Worm (Caenorhabditis elegans): Measurements from ENCODE around the gene F01F1.15.

The F01F1.15 gene

ce11 chrIII:5826895-5827437, 42.4 kb downstream of the F01F1.15 start:
- TF ChIP-seq ets-7 (tag; optimal IDR thresholded peaks at IDR 0.05): no peak

DNA sequence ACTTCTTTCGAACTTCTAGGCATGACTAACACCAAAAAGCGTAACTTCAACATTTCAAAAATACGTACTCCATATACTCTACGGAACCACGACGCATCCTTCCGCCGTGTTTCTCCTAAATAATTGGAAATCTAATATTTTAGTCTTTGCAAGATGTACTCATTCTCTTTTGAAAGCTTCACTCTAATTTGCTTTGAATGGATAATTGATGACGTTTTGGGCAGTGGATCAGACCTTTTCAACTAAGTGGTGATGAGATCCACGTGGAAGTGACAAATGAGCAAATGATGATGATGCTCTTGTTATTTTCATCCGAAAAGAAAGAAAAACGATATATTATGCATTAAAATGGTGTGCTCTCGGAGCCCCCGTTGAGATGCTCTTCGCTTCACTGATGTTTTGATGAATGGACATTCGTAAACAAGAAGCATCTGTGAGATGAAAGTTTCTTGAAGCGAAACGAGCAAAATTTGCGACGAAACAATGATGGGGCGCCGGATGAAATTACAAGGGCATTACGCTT, 44.8 kb downstream of the F01F1.15 start:
- TF ChIP-seq ama-1 (optimal IDR thresholded peaks at IDR 0.05) (no peak), F13C5.2 (tag; optimal IDR thresholded peaks at IDR 0.05) (no peak), B0310.2 (tag; optimal IDR thresholded peaks at IDR 0.05) (no peak), aly-1 (tag; optimal IDR thresholded peaks at IDR 0.05) (no peak), ceh-36 (tag; optimal IDR thresholded peaks at IDR 0.05) (no peak), scrt-1 (GFP tag; IDR thresholded peaks at IDR 0.05) (no peak), hnd-1 (tag; optimal IDR thresholded peaks at IDR 0.05) (no peak), ets-7 (tag; optimal IDR thresholded peaks at IDR 0.05) (no peak), tra-4 (tag; optimal IDR thresholded peaks at IDR 0.05) (no peak), hmg-4 (GFP tag; optimal IDR thresholded peaks at IDR 0.05) (no peak), pes-1 (GFP tag; IDR thresholded peaks at IDR 0.05) (no peak), ceh-13 (GFP tag; optimal IDR thresholded peaks at IDR 0.05) (no peak), flt-1 (GFP tag; IDR thresholded peaks at IDR 0.05) (no peak), tbx-11 (GFP tag; IDR thresholded peaks at IDR 0.05) (no peak)

DNA sequence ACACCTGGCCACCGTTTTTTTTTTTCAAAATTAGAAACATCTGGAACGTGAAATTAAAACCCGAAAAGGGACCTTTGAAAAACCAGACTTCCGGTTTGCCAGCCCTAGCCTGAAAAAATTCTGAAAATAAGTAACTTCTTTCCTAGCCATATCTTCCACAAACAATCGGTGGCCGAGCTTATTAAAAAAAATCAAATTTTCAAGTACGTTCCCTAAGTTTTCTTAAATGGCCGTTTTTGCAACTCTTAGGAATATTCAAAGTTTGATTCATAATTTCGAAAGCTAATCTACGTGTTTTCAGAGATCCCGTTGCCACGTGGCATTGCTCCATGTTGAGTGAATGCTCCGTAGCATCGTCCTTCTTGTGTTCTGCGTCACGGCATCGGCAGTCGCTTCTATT, 45.7 kb downstream of the F01F1.15 start, which contains the start of gene R12B2.8:
R12B2.8 (plus strand) TSS at position 301 of the 400 bp plus-strand sequence.
- TF ChIP-seq tra-4 (tag; optimal IDR thresholded peaks at IDR 0.05) (no peak), aly-1 (tag; optimal IDR thresholded peaks at IDR 0.05) (no peak), B0310.2 (tag; optimal IDR thresholded peaks at IDR 0.05) (no peak), ceh-36 (tag; optimal IDR thresholded peaks at IDR 0.05) (no peak), pes-1 (GFP tag; IDR thresholded peaks at IDR 0.05) (no peak), hmg-4 (GFP tag; optimal IDR thresholded peaks at IDR 0.05) (no peak), tbx-11 (GFP tag; IDR thresholded peaks at IDR 0.05) (no peak), ceh-13 (GFP tag; optimal IDR thresholded peaks at IDR 0.05) (no peak), scrt-1 (GFP tag; IDR thresholded peaks at IDR 0.05) (no peak), F13C5.2 (tag; optimal IDR thresholded peaks at IDR 0.05) (no peak), ama-1 (optimal IDR thresholded peaks at IDR 0.05) (no peak), hnd-1 (tag; optimal IDR thresholded peaks at IDR 0.05) (no peak), hmbx-1 (tag; optimal IDR thresholded peaks at IDR 0.05) (no peak), sea-1 (GFP tag; conservative IDR thresholded peaks at IDR 0.05) (no peak), flt-1 (GFP tag; IDR thresholded peaks at IDR 0.05) (no peak)

ce11 chrIII:5822816-5823215, 46.5 kb downstream of the F01F1.15 start:
- TF ChIP-seq tbx-11 (GFP tag; IDR thresholded peaks at IDR 0.05): no peak
